Fruit fly (Drosophila melanogaster): ENCODE data around the gene Cf2.

Cf2 gene

dm6 chr2L:4829040-4829439 lies 53.9 kb downstream of the Cf2 start (continued):
- TF ChIP-seq Atf6 (GFP tag; IDR thresholded peaks at IDR 0.05), result no peak
- peak; percentile 25 for TF ChIP-seq sd (tag; optimal IDR thresholded peaks at IDR 0.05)
- peak; percentile 61 for TF ChIP-seq mirr (GFP tag; optimal IDR thresholded peaks at IDR 0.05)
- TF ChIP-seq CG4854 (GFP tag; optimal IDR thresholded peaks at IDR 0.05), result no peak
- TF ChIP-seq CG8290 (GFP tag; optimal IDR thresholded peaks at IDR 0.05), result no peak
- no peak for TF ChIP-seq CG8290 (tag; optimal IDR thresholded peaks at IDR 0.05)
- TF ChIP-seq CG8281 (tag; optimal IDR thresholded peaks at IDR 0.05), result peak; percentile 2
- TF ChIP-seq pan (optimal IDR thresholded peaks at IDR 0.05), result no peak
- peak in 1 of 2 experiments; percentile 43 for TF ChIP-seq pan (GFP tag; optimal IDR thresholded peaks at IDR 0.05 in 1 of 2, IDR thresholded peaks at IDR 0.05 in 1 of 2)
- TF ChIP-seq ERR (GFP tag; optimal IDR thresholded peaks at IDR 0.05), result no peak
- TF ChIP-seq Mrtf (GFP tag; IDR thresholded peaks at IDR 0.05), result no peak
- peak; percentile 46 for TF ChIP-seq BtbVII (GFP tag; optimal IDR thresholded peaks at IDR 0.05)
- TF ChIP-seq lab (GFP tag; optimal IDR thresholded peaks at IDR 0.05), result peak; percentile 63
- TF ChIP-seq CG15514 (GFP tag; optimal IDR thresholded peaks at IDR 0.05), result peak; percentile 42
- peak; percentile 60 for TF ChIP-seq Hmr (GFP tag; optimal IDR thresholded peaks at IDR 0.05)
- no peak for TF ChIP-seq oc (tag; optimal IDR thresholded peaks at IDR 0.05)
- peak; percentile 33 for TF ChIP-seq wek (GFP tag; optimal IDR thresholded peaks at IDR 0.05)
- TF ChIP-seq ATbp (GFP tag; optimal IDR thresholded peaks at IDR 0.05), result peak; percentile 3
- no peak for TF ChIP-seq Tbp (GFP tag; optimal IDR thresholded peaks at IDR 0.05)
- TF ChIP-seq Adf1 (GFP tag; IDR thresholded peaks at IDR 0.05), result no peak
- no peak for TF ChIP-seq pb (GFP tag; optimal IDR thresholded peaks at IDR 0.05)
- TF ChIP-seq CkIIα-i1 (GFP tag; IDR thresholded peaks at IDR 0.05), result no peak
- TF ChIP-seq CG14965 (GFP tag; optimal IDR thresholded peaks at IDR 0.05; ENCODE audit: borderline replicate concordance), result no peak
- peak; percentile 19 for TF ChIP-seq CG13424 (tag; optimal IDR thresholded peaks at IDR 0.05)
- TF ChIP-seq sob (GFP tag; IDR thresholded peaks at IDR 0.05), result peak; percentile 14; the same call in 1 of the 2 replicates
- peak; percentile 53 for TF ChIP-seq CG18599 (GFP tag; optimal IDR thresholded peaks at IDR 0.05)
- TF ChIP-seq B-H2 (GFP tag; optimal IDR thresholded peaks at IDR 0.05), result peak; percentile 55
- TF ChIP-seq pfk (GFP tag; optimal IDR thresholded peaks at IDR 0.05), result peak; percentile 35
- no peak for TF ChIP-seq CG6854 (GFP tag; optimal IDR thresholded peaks at IDR 0.05)
- TF ChIP-seq CG6683 (GFP tag; optimal IDR thresholded peaks at IDR 0.05), result peak; percentile 6
- peak; percentile 23 for TF ChIP-seq Vsx1 (GFP tag; optimal IDR thresholded peaks at IDR 0.05)
- no peak for TF ChIP-seq Hr39 (optimal IDR thresholded peaks at IDR 0.05)
- TF ChIP-seq CG1233 (GFP tag; optimal IDR thresholded peaks at IDR 0.05), result peak; percentile 20
- TF ChIP-seq CG3995 (GFP tag; optimal IDR thresholded peaks at IDR 0.05), result no peak
- TF ChIP-seq Bteb2 (GFP tag; optimal IDR thresholded peaks at IDR 0.05), result no peak
- TF ChIP-seq da (GFP tag; optimal IDR thresholded peaks at IDR 0.05), result no peak
- no peak for TF ChIP-seq vfl (GFP tag; optimal IDR thresholded peaks at IDR 0.05)
- TF ChIP-seq CG12659 (GFP tag; optimal IDR thresholded peaks at IDR 0.05), result peak; percentile 17
- TF ChIP-seq E2f2 (GFP tag; IDR thresholded peaks at IDR 0.05), result peak; percentile 24; the same call in 1 of the 2 replicates
- peak; percentile 31 for TF ChIP-seq CG17912 (GFP tag; optimal IDR thresholded peaks at IDR 0.05)
- peak; percentile 47 for TF ChIP-seq caup (GFP tag; optimal IDR thresholded peaks at IDR 0.05; ENCODE audit: severe bottlenecking)
- no peak for TF ChIP-seq zf30C (GFP tag; optimal IDR thresholded peaks at IDR 0.05)
- peak; percentile 12 for TF ChIP-seq Sox100B (GFP tag; optimal IDR thresholded peaks at IDR 0.05)
- peak; percentile 41 for TF ChIP-seq Meics (GFP tag; optimal IDR thresholded peaks at IDR 0.05)
- no peak for TF ChIP-seq dmrt11E (tag; optimal IDR thresholded peaks at IDR 0.05)
- TF ChIP-seq CG11456 (GFP tag; IDR thresholded peaks at IDR 0.05), result no peak
- TF ChIP-seq Hr51 (GFP tag; optimal IDR thresholded peaks at IDR 0.05), result no peak
- no peak for TF ChIP-seq ind (GFP tag; optimal IDR thresholded peaks at IDR 0.05)
- peak; percentile 56 for TF ChIP-seq schlank (tag; optimal IDR thresholded peaks at IDR 0.05)
- no peak for TF ChIP-seq CG5953 (GFP tag; IDR thresholded peaks at IDR 0.05)
- TF ChIP-seq unc-4 (GFP tag; IDR thresholded peaks at IDR 0.05; ENCODE audit: partially characterized antibody), result no peak
